Fruit fly (Drosophila melanogaster) whole organism, embryonic: ENCODE results near the gene CG45072.

Experiments
- Atf3 ChIP-seq: fragments of 200-800 bp; sonication (Bioruptor generic); optimal IDR thresholded peaks from 3 replicates; lab custom pipeline; 2016; ENCODE audit warnings: missing biosample characterization, missing genetic modification characterization
- BEAF-32 ChIP-seq: fragments of 200-800 bp; sonication (Bioruptor generic); optimal IDR thresholded peaks from 3 replicates; lab custom pipeline; 2017; ENCODE audit warnings: missing biosample characterization, missing genetic modification characterization, mild to moderate bottlenecking, moderate library complexity, missing genetic modification reagents
- Bdp1 ChIP-seq: fragments of 200-800 bp; sonication (Bioruptor generic); optimal IDR thresholded peaks from 3 replicates; lab custom pipeline; 2016; ENCODE audit warnings: missing biosample characterization, missing genetic modification characterization
- Bgb ChIP-seq: fragments of 200-800 bp; sonication (Bioruptor generic); IDR thresholded peaks from 2 replicates; pipeline ENCODE4 v1.3.6; 2022; ENCODE audit warnings: missing biosample characterization, missing genetic modification characterization; ENCODE audit not compliant: partially characterized antibody
- Bteb2 ChIP-seq: fragments of 200-800 bp; sonication (Bioruptor generic); optimal IDR thresholded peaks from 2 replicates; lab custom pipeline; 2016; ENCODE audit warnings: missing biosample characterization, missing genetic modification characterization
- CG10209 ChIP-seq: fragments of 200-800 bp; sonication (Bioruptor generic); optimal IDR thresholded peaks from 3 replicates; lab custom pipeline; 2017; ENCODE audit warnings: missing biosample characterization, mild to moderate bottlenecking, missing genetic modification characterization, missing genetic modification reagents
- CG10543 ChIP-seq: fragments of 200-800 bp; sonication (Bioruptor generic); optimal IDR thresholded peaks from 3 replicates; lab custom pipeline; 2017; ENCODE audit warnings: missing biosample characterization, mild to moderate bottlenecking, missing genetic modification characterization, moderate library complexity
- CG12071 ChIP-seq: fragments of 200-800 bp; sonication (Bioruptor generic); optimal IDR thresholded peaks from 3 replicates; lab custom pipeline; 2018; ENCODE audit warnings: missing biosample characterization, mild to moderate bottlenecking, missing genetic modification characterization
- CG12391 ChIP-seq: fragments of 200-800 bp; sonication (Bioruptor generic); optimal IDR thresholded peaks from 3 replicates; lab custom pipeline; 2018; ENCODE audit warnings: missing biosample characterization, mild to moderate bottlenecking, missing genetic modification characterization, moderate library complexity
- CG13894 ChIP-seq: fragments of 200-800 bp; sonication (Bioruptor generic); optimal IDR thresholded peaks from 3 replicates; lab custom pipeline; 2018; ENCODE audit warnings: missing biosample characterization, mild to moderate bottlenecking, missing genetic modification characterization, moderate library complexity
- CG14667 ChIP-seq: fragments of 200-800 bp; sonication (Bioruptor generic); IDR thresholded peaks from 2 replicates; pipeline ENCODE4 v1.3.6; 2022; ENCODE audit warnings: missing biosample characterization, missing genetic modification characterization
- CG1792 ChIP-seq: fragments of 200-800 bp; sonication (Bioruptor generic); optimal IDR thresholded peaks from 2 replicates; lab custom pipeline; 2016; ENCODE audit warnings: missing biosample characterization, missing genetic modification characterization
- CG30431 ChIP-seq: fragments of 200-800 bp; sonication (Bioruptor generic); optimal IDR thresholded peaks from 2 replicates; lab custom pipeline; 2017; ENCODE audit warnings: missing biosample characterization, missing genetic modification characterization
- CG43689 ChIP-seq: fragments of 200-800 bp; sonication (Bioruptor generic); IDR thresholded peaks from 2 replicates; pipeline ENCODE4 v1.3.6; 2022; ENCODE audit warnings: missing biosample characterization, missing genetic modification characterization
- CG4404 ChIP-seq: fragments of 200-800 bp; sonication (Bioruptor generic); IDR thresholded peaks from 2 replicates; pipeline ENCODE4 v1.3.6; 2022; ENCODE audit warnings: missing biosample characterization, missing genetic modification characterization
- CG4820 ChIP-seq: fragments of 200-800 bp; sonication (Bioruptor generic); optimal IDR thresholded peaks from 3 replicates; lab custom pipeline; 2016; ENCODE audit warnings: missing biosample characterization, missing genetic modification characterization
- CG6654 ChIP-seq: fragments of 200-800 bp; sonication (Bioruptor generic); optimal IDR thresholded peaks from 2 replicates; lab custom pipeline; 2017; ENCODE audit warnings: missing biosample characterization, mild to moderate bottlenecking, missing genetic modification characterization
- CHES-1-like ChIP-seq: fragments of 200-800 bp; sonication (Bioruptor generic); optimal IDR thresholded peaks from 2 replicates; lab custom pipeline; 2016; ENCODE audit warnings: missing biosample characterization, missing genetic modification characterization
- D ChIP-seq, 2 experiments: fragments of 200-800 bp in 1 of 2; fragments of >200 bp in 1 of 2; sonication (Bioruptor generic) in 1 of 2; optimal IDR thresholded peaks; 2 replicates in 1 of 2; 3 replicates in 1 of 2; lab custom pipeline; 2017; ENCODE audit warnings: mild to moderate bottlenecking in 1 of 2, missing biosample characterization in 1 of 2, missing genetic modification characterization in 1 of 2, missing genetic modification reagents in 1 of 2
- D19A ChIP-seq: fragments of 200-800 bp; optimal IDR thresholded peaks from 3 replicates; lab custom pipeline; 2019; ENCODE audit warnings: missing biosample characterization, mild to moderate bottlenecking, missing genetic modification characterization, moderate library complexity
- Lhr ChIP-seq: fragments of 200-800 bp; sonication (Bioruptor generic); optimal IDR thresholded peaks from 3 replicates; lab custom pipeline; 2017; ENCODE audit warnings: mild to moderate bottlenecking, missing biosample characterization, missing genetic modification reagents, missing genetic modification characterization
- Lim3 ChIP-seq: fragments of 200-800 bp; sonication (Bioruptor generic); IDR thresholded peaks from 2 replicates; pipeline ENCODE4 v1.3.6; 2022; ENCODE audit warnings: missing biosample characterization, missing genetic modification characterization
- Nf-YC ChIP-seq: fragments of 200-800 bp; optimal IDR thresholded peaks from 3 replicates; lab custom pipeline; 2019; ENCODE audit warnings: missing biosample characterization, mild to moderate bottlenecking, missing genetic modification characterization, moderate library complexity
- NfI ChIP-seq: fragments of 200-800 bp; sonication (Bioruptor generic); optimal IDR thresholded peaks from 3 replicates; lab custom pipeline; 2018; ENCODE audit warnings: missing biosample characterization, mild to moderate bottlenecking, missing genetic modification characterization, moderate library complexity
- Pdp1 ChIP-seq, 2 experiments: fragments of 200-800 bp; sonication (Bioruptor generic); optimal IDR thresholded peaks; 3 replicates each; lab custom pipeline; 2016; ENCODE audit warnings: missing biosample characterization in 2 of 2, missing genetic modification characterization in 2 of 2, mild to moderate bottlenecking in 1 of 2, moderate library complexity in 1 of 2
- Six4 ChIP-seq: fragments of 200-800 bp; sonication (Bioruptor generic); optimal IDR thresholded peaks from 2 replicates; lab custom pipeline; 2016; ENCODE audit warnings: missing biosample characterization, missing genetic modification characterization
- Tbp ChIP-seq: fragments of >200 bp; optimal IDR thresholded peaks from 2 replicates; lab custom pipeline; 2018; ENCODE audit warnings: missing biosample characterization, missing genetic modification characterization
- abd-A ChIP-seq: fragments of 200-800 bp; sonication (Bioruptor generic); optimal IDR thresholded peaks from 3 replicates; lab custom pipeline; 2019; ENCODE audit warnings: missing biosample characterization, mild to moderate bottlenecking, missing genetic modification characterization, moderate library complexity
- al ChIP-seq: fragments of 200-800 bp; sonication (Bioruptor generic); IDR thresholded peaks from 2 replicates; pipeline ENCODE4 v1.3.6; 2022; ENCODE audit warnings: missing biosample characterization, missing genetic modification characterization
- crol ChIP-seq: fragments of 200-800 bp; sonication (Bioruptor generic); IDR thresholded peaks from 2 replicates; pipeline ENCODE4 v1.3.6; 2022; ENCODE audit warnings: missing biosample characterization, missing genetic modification characterization
- cwo ChIP-seq: fragments of 200-800 bp; sonication (Bioruptor generic); optimal IDR thresholded peaks from 3 replicates; lab custom pipeline; 2017; ENCODE audit warnings: missing biosample characterization, missing genetic modification characterization, mild to moderate bottlenecking, moderate library complexity, missing genetic modification reagents
- dpn ChIP-seq, 2 experiments: fragments of 200-800 bp; sonication (Bioruptor generic); optimal IDR thresholded peaks; 3 replicates each; lab custom pipeline; 2016; ENCODE audit warnings: missing biosample characterization in 2 of 2, missing genetic modification characterization in 2 of 2
- gcm ChIP-seq: fragments of 200-800 bp; sonication (Bioruptor generic); optimal IDR thresholded peaks from 2 replicates; lab custom pipeline; 2019; ENCODE audit warnings: missing biosample characterization, mild to moderate bottlenecking, missing genetic modification characterization, moderate library complexity
- gsb ChIP-seq: fragments of 200-800 bp; sonication (Bioruptor generic); IDR thresholded peaks from 2 replicates; pipeline ENCODE4 v1.3.6; 2022; ENCODE audit warnings: missing biosample characterization, missing genetic modification characterization
- ind ChIP-seq: fragments of 200-800 bp; sonication (Bioruptor generic); optimal IDR thresholded peaks from 3 replicates; lab custom pipeline; 2016; ENCODE audit warnings: missing biosample characterization, missing genetic modification characterization
- klu ChIP-seq: fragments of 200-800 bp; sonication (Bioruptor generic); IDR thresholded peaks from 2 replicates; pipeline ENCODE4 v1.3.6; 2022; ENCODE audit warnings: missing biosample characterization, missing genetic modification characterization
- lilli ChIP-seq: fragments of 200-800 bp; sonication (Bioruptor generic); optimal IDR thresholded peaks from 3 replicates; lab custom pipeline; 2016; ENCODE audit warnings: missing biosample characterization, missing genetic modification characterization
- nerfin-2 ChIP-seq: fragments of 200-800 bp; sonication (Bioruptor generic); IDR thresholded peaks from 2 replicates; pipeline ENCODE4 v1.3.6; 2022; ENCODE audit warnings: missing biosample characterization, missing genetic modification characterization; ENCODE audit not compliant: partially characterized antibody
- nom ChIP-seq: fragments of 200-800 bp; sonication (Bioruptor generic); optimal IDR thresholded peaks from 2 replicates; lab custom pipeline; 2017; ENCODE audit warnings: missing biosample characterization, missing genetic modification characterization, mild to moderate bottlenecking, moderate library complexity, missing genetic modification reagents
- peb ChIP-seq: fragments of 200-800 bp; sonication (Bioruptor generic); IDR thresholded peaks from 2 replicates; pipeline ENCODE4 v1.3.6; 2022; ENCODE audit warnings: missing biosample characterization, missing genetic modification characterization
- sd ChIP-seq: fragments of 200-800 bp; sonication (Bioruptor generic); optimal IDR thresholded peaks from 3 replicates; lab custom pipeline; 2018; ENCODE audit warnings: missing biosample characterization, mild to moderate bottlenecking, missing genetic modification characterization, moderate library complexity
- sim ChIP-seq: fragments of 200-800 bp; sonication (Bioruptor generic); IDR thresholded peaks from 2 replicates; pipeline ENCODE4 v1.3.6; 2022; ENCODE audit warnings: missing biosample characterization, missing genetic modification characterization
- slp2 ChIP-seq: fragments of 200-800 bp; sonication (Bioruptor generic); optimal IDR thresholded peaks from 2 replicates; lab custom pipeline; 2016; ENCODE audit warnings: missing biosample characterization, missing genetic modification characterization
- tgo ChIP-seq: fragments of 200-800 bp; sonication (Bioruptor generic); IDR thresholded peaks from 3 replicates; pipeline ENCODE4 v1.3.6; 2022; ENCODE audit warnings: missing biosample characterization, missing genetic modification characterization
- tin ChIP-seq: fragments of 200-800 bp; sonication (Bioruptor generic); optimal IDR thresholded peaks from 3 replicates; lab custom pipeline; 2016; ENCODE audit warnings: missing biosample characterization, missing genetic modification characterization

Gene CG45072

dm6 chr3R:30092700-30093044, 30.4 kb downstream of the CG45072 start (continued):
- TF ChIP-seq BEAF-32 (GFP tag; lab: Kevin White, UChicago) = no peak
- no peak for TF ChIP-seq nom (GFP tag; lab: Kevin White, UChicago)
- TF ChIP-seq abd-A (tag; lab: Kevin White, UChicago) = peak; percentile 35
- peak; percentile 56 for TF ChIP-seq CG10543 (GFP tag; lab: Kevin White, UChicago)
- peak; percentile 18 for TF ChIP-seq Lhr
- TF ChIP-seq Nf-YC = peak; percentile 54
- TF ChIP-seq klu (GFP tag; lab: Robert Waterston, UW) = peak; percentile 76
- TF ChIP-seq CG43689 = peak; percentile 73
- peak; percentile 90 for TF ChIP-seq lilli (GFP tag; lab: Kevin White, UChicago)
- TF ChIP-seq dpn (GFP tag; optimal IDR thresholded peaks at IDR 0.05; lab: Kevin White, UChicago) = peak; percentile 87 to 88
- peak; percentile 55 for TF ChIP-seq CG6654 (GFP tag; lab: Kevin White, UChicago)
- TF ChIP-seq CG30431 (GFP tag; lab: Kevin White, UChicago) = peak; percentile 71
- TF ChIP-seq Tbp = no peak
- peak; percentile 87 for TF ChIP-seq ind (GFP tag; lab: Kevin White, UChicago)
- no peak for TF ChIP-seq D (optimal IDR thresholded peaks at IDR 0.05; lab: Kevin White, UChicago)
- peak; percentile 77 for TF ChIP-seq D (GFP tag; optimal IDR thresholded peaks at IDR 0.05; lab: Kevin White, UChicago)
- peak; percentile 80 for TF ChIP-seq gsb
- peak; percentile 70 for TF ChIP-seq CG1792
- TF ChIP-seq D19A (tag; lab: Kevin White, UChicago) = peak; percentile 72
- peak; percentile 90 for TF ChIP-seq al
- TF ChIP-seq gcm (GFP tag; lab: Kevin White, UChicago) = peak; percentile 61
- no peak; the same call in 1 of the 2 replicates for TF ChIP-seq crol
- TF ChIP-seq Pdp1 (GFP tag; optimal IDR thresholded peaks at IDR 0.05; lab: Kevin White, UChicago) = peak; percentile 83 to 84
- TF ChIP-seq tin (GFP tag; lab: Kevin White, UChicago) = peak; percentile 81
- TF ChIP-seq Bdp1 (GFP tag; lab: Kevin White, UChicago) = peak; percentile 68
- peak; percentile 84 for TF ChIP-seq CG12071
- peak; percentile 68 for TF ChIP-seq sim (GFP tag; lab: Robert Waterston, UW)
- TF ChIP-seq Six4 (GFP tag; lab: Kevin White, UChicago) = peak; percentile 76
- peak; percentile 80 for TF ChIP-seq CG10209 (GFP tag; lab: Kevin White, UChicago)
- peak; percentile 64 for TF ChIP-seq slp2 (GFP tag; lab: Kevin White, UChicago)
- TF ChIP-seq Lim3 (GFP tag; lab: Robert Waterston, UW) = no peak
- no peak for TF ChIP-seq Bgb (GFP tag; lab: Robert Waterston, UW)
- TF ChIP-seq CG12391 (tag; lab: Kevin White, UChicago) = peak; percentile 86
- TF ChIP-seq nerfin-2 (GFP tag; lab: Robert Waterston, UW) = no peak
- TF ChIP-seq CG13894 (tag; lab: Kevin White, UChicago) = peak; percentile 80
- peak; percentile 77 for TF ChIP-seq peb (GFP tag; lab: Robert Waterston, UW)
- peak; percentile 62 for TF ChIP-seq CG14667 (GFP tag; lab: Robert Waterston, UW)
- peak; percentile 91 for TF ChIP-seq cwo
- peak; percentile 77 for TF ChIP-seq Bteb2
- peak; percentile 87 for TF ChIP-seq sd (tag; lab: Kevin White, UChicago)
- peak; percentile 86 for TF ChIP-seq NfI (GFP tag; lab: Kevin White, UChicago)
- peak; percentile 89 for TF ChIP-seq CHES-1-like (GFP tag; lab: Kevin White, UChicago)
- TF ChIP-seq CG4404 (GFP tag; lab: Robert Waterston, UW) = peak; percentile 63
- TF ChIP-seq tgo = peak; percentile 79
- peak; percentile 71 for TF ChIP-seq CG4820
- TF ChIP-seq Atf3 (GFP tag; lab: Kevin White, UChicago) = peak; percentile 79
